Worm (Caenorhabditis elegans): ENCODE results near the gene dct-5.

dct-5 gene

DNA sequence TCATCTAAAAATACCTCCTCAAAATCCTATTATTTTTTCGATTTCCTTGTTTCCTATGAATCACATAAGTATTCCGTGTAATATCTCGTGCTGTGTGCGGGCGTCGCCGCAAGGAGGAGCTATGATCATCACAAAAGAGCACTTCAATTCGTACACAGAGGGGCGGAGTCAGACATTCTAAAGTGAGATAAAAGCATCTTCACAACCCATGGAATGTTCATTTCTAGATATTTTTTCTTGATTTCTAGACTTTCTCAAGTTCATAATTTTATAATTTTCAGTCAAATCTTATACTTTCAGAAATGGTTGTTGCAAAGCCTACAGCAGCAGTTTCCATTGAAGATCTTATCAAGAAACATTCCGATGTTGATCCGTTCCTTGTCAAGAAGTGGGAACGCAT lies 10.6 kb upstream of the dct-5 start, which contains the start of gene cex-1:
cex-1 (plus strand) TSS at position 301 of the 400 bp plus-strand sequence.
- TF ChIP-seq lin-13 (GFP tag; optimal IDR thresholded peaks at IDR 0.05) = no peak
- TF ChIP-seq zip-4 (GFP tag; optimal IDR thresholded peaks at IDR 0.05) = no peak
- no peak for TF ChIP-seq nhr-71 (tag; optimal IDR thresholded peaks at IDR 0.05)
- no peak for TF ChIP-seq grh-1 (GFP tag; IDR thresholded peaks at IDR 0.05)
- no peak for TF ChIP-seq pqm-1 (tag; optimal IDR thresholded peaks at IDR 0.05)
- TF ChIP-seq jun-1 (tag; optimal IDR thresholded peaks at IDR 0.05) = no peak
- no peak for TF ChIP-seq unc-62 (GFP tag; optimal IDR thresholded peaks at IDR 0.05)
- TF ChIP-seq nhr-76 (tag; optimal IDR thresholded peaks at IDR 0.05) = no peak
- no peak for TF ChIP-seq skn-1 (tag; optimal IDR thresholded peaks at IDR 0.05)
- TF ChIP-seq nhr-90 (tag; optimal IDR thresholded peaks at IDR 0.05; ENCODE audit: poor library complexity) = no peak
- TF ChIP-seq alr-1 (tag; optimal IDR thresholded peaks at IDR 0.05; ENCODE audit: borderline replicate concordance) = no peak
- TF ChIP-seq lir-3 (tag; optimal IDR thresholded peaks at IDR 0.05; ENCODE audit: poor library complexity) = no peak
- TF ChIP-seq ceh-63 (GFP tag; optimal IDR thresholded peaks at IDR 0.05) = no peak
- TF ChIP-seq unc-98 (GFP tag; IDR thresholded peaks at IDR 0.05) = no peak

DNA sequence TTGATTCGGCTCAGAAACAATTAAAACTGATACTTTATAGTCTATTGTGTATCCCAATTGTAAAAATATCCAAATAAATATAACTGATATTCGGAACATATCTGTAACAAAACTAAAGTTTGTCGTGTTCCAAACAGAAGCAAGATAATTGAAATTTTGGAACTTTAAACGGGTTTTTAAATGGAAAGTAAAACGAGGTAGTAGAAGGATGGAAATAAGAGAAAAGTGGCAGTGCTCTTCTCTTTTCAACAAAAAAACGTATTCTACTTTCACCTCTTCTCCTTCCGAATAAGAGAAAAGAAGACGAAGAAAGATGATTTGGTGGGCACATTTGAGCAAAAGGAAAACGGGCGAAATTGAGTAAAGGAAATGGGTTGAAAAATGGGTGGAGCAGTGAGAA lies 9.8 kb upstream of the dct-5 start, which contains the start of gene nmr-1:
nmr-1 (minus strand) TSS at position 101 of the 400 bp plus-strand sequence.
- no peak for TF ChIP-seq elt-2 (tag; optimal IDR thresholded peaks at IDR 0.05)
- TF ChIP-seq sox-4 (tag; optimal IDR thresholded peaks at IDR 0.05) = no peak
- TF ChIP-seq sup-37 (GFP tag; optimal IDR thresholded peaks at IDR 0.05) = no peak

DNA sequence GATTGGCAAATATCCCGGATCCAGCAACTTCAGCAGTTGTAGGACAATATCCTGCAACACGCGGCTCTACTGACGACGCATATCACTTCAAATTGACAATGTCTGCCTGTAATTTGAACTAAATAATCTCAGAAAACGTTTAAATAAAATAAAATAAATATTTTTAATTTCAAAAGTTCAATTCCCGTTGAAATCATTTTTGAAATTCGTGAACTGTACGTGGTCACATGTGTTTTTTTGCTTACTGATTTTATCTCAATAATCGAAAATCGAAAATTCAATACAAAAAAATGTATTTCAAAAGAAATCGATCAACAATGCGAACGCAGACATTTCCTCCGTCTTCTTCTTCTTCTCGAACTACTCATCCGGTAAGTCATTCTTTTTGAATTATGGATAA lies 853 bp upstream of the dct-5 start, which contains the start of gene F07F6.1:
F07F6.1 (plus strand) TSS at position 301 of the 400 bp plus-strand sequence.
- TF ChIP-seq aha-1 (tag; optimal IDR thresholded peaks at IDR 0.05) (no peak), lin-13 (GFP tag; optimal IDR thresholded peaks at IDR 0.05) (no peak), hlh-17 (GFP tag; optimal IDR thresholded peaks at IDR 0.05; ENCODE audit: borderline replicate concordance) (no peak), hlh-4 (tag; optimal IDR thresholded peaks at IDR 0.05) (no peak), ceh-82 (tag; optimal IDR thresholded peaks at IDR 0.05) (no peak), fos-1 (tag; optimal IDR thresholded peaks at IDR 0.05) (no peak), zag-1 (tag; optimal IDR thresholded peaks at IDR 0.05) (no peak), pag-3 (tag; optimal IDR thresholded peaks at IDR 0.05; ENCODE audit: borderline replicate concordance, insufficient read depth) (no peak), ceh-88 (GFP tag; IDR thresholded peaks at IDR 0.05) (no peak), nhr-90 (tag; optimal IDR thresholded peaks at IDR 0.05; ENCODE audit: poor library complexity) (no peak), ztf-4 (tag; optimal IDR thresholded peaks at IDR 0.05) (no peak), alr-1 (tag; optimal IDR thresholded peaks at IDR 0.05; ENCODE audit: borderline replicate concordance) (no peak)

- TF ChIP-seq xbp-1 (tag; optimal IDR thresholded peaks at IDR 0.05) (no peak), nhr-20 (tag; optimal IDR thresholded peaks at IDR 0.05) (no peak), lsy-2 (tag; optimal IDR thresholded peaks at IDR 0.05) (no peak), ztf-11 (tag; optimal IDR thresholded peaks at IDR 0.05) (no peak), nhr-47 (tag; optimal IDR thresholded peaks at IDR 0.05) (no peak), elt-3 (tag; optimal IDR thresholded peaks at IDR 0.05) (no peak), grh-1 (GFP tag; IDR thresholded peaks at IDR 0.05) (no peak), unc-86 (tag; optimal IDR thresholded peaks at IDR 0.05) (no peak), pqm-1 (tag; optimal IDR thresholded peaks at IDR 0.05) (no peak), fkh-4 (tag; optimal IDR thresholded peaks at IDR 0.05; ENCODE audit: borderline replicate concordance) (no peak), nhr-90 (tag; optimal IDR thresholded peaks at IDR 0.05; ENCODE audit: poor library complexity) (no peak), unc-98 (GFP tag; IDR thresholded peaks at IDR 0.05) (no peak), lin-15B (tag; optimal IDR thresholded peaks at IDR 0.05) (no peak), tbx-2 (tag; optimal IDR thresholded peaks at IDR 0.05) (no peak)
Measured at ce11 chrII:5433069-5433468, 3.7 kb downstream of the dct-5 start, which contains the start of gene srx-114. srx-114 (minus strand) TSS chrII:5433169.

Data from whole organism, L1 larva.